Fruit fly (Drosophila melanogaster): Measurements from ENCODE around the gene CG9672.

DNA sequence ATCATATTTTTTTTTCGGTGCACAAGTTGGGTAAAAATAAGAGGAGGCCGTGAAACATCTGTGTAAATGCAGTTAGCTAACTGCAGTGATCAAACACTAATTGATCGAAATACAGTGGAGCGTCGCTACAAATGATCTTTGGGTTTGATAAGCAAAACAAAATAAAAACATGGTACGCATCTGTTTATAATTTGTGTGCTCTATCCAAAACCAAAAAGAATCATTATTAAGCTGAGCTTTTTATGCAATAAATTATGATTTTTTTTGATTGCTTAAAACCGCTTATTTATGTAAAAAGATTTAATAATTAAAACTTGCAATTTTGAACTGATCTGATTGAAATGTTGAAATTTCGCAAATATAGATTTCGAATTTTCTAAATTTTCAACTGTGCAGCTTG is 36.4 kb downstream of the CG9672 start:
- TF ChIP-seq h (optimal IDR thresholded peaks at IDR 0.05) (no peak), insv (optimal IDR thresholded peaks at IDR 0.05) (no peak)
